Fruit fly (Drosophila melanogaster) whole organism, embryonic: ENCODE measurements around the gene CG15365.

Source experiments
- ATbp ChIP-seq: fragments of 200-800 bp; sonication (Bioruptor generic); optimal IDR thresholded peaks from 2 replicates; lab custom pipeline; 2017; ENCODE audit warnings: missing biosample characterization, mild to moderate bottlenecking, missing genetic modification characterization, missing genetic modification reagents
- Awh ChIP-seq: fragments of 200-800 bp; sonication (Bioruptor generic); IDR thresholded peaks from 2 replicates; pipeline ENCODE4, ENCODE4 v1.3.6; 2022; ENCODE audit warnings: missing biosample characterization, missing genetic modification characterization
- Bdp1 ChIP-seq: fragments of 200-800 bp; sonication (Bioruptor generic); optimal IDR thresholded peaks from 3 replicates; lab custom pipeline; 2016; ENCODE audit warnings: missing biosample characterization, missing genetic modification characterization
- CG11398 ChIP-seq: fragments of 200-800 bp; sonication (Bioruptor generic); optimal IDR thresholded peaks from 2 replicates; lab custom pipeline; 2016; ENCODE audit warnings: missing biosample characterization, missing genetic modification characterization
- CG11456 ChIP-seq: fragments of 200-800 bp; sonication (Bioruptor generic); IDR thresholded peaks from 3 replicates; pipeline ENCODE4 v1.3.6; 2022; ENCODE audit warnings: missing biosample characterization, missing genetic modification characterization
- CG15479 ChIP-seq: fragments of 200-800 bp; sonication (Bioruptor generic); optimal IDR thresholded peaks from 3 replicates; lab custom pipeline; 2019; ENCODE audit warnings: missing biosample characterization, mild to moderate bottlenecking, missing genetic modification characterization, moderate library complexity
- CG17328 ChIP-seq: fragments of 200-800 bp; sonication (Bioruptor generic); IDR thresholded peaks from 2 replicates; pipeline ENCODE4 v1.3.6; 2022; ENCODE audit warnings: missing biosample characterization, missing genetic modification characterization
- CG17385 ChIP-seq: fragments of 200-800 bp; sonication (Bioruptor generic); optimal IDR thresholded peaks from 3 replicates; lab custom pipeline; 2018; ENCODE audit warnings: missing biosample characterization, mild to moderate bottlenecking, missing genetic modification characterization
- CG18011 ChIP-seq: fragments of 200-800 bp; sonication (Bioruptor generic); optimal IDR thresholded peaks from 2 replicates; lab custom pipeline; 2017; ENCODE audit warnings: missing biosample characterization, missing genetic modification characterization, mild to moderate bottlenecking, moderate library complexity, missing genotype
- CG2120 ChIP-seq: fragments of 200-800 bp; sonication (Bioruptor generic); optimal IDR thresholded peaks from 3 replicates; lab custom pipeline; 2016; ENCODE audit warnings: missing biosample characterization, missing genetic modification characterization
- CG31365 ChIP-seq: fragments of 200-800 bp; sonication (Bioruptor generic); optimal IDR thresholded peaks from 2 replicates; lab custom pipeline; 2018; ENCODE audit warnings: missing biosample characterization, mild to moderate bottlenecking, missing genetic modification characterization
- Drgx ChIP-seq: fragments of 200-800 bp; sonication (Bioruptor generic); IDR thresholded peaks from 2 replicates; pipeline ENCODE4 v1.3.6; 2022; ENCODE audit warnings: missing biosample characterization, missing genetic modification characterization
- Eip74EF ChIP-seq, 2 experiments: fragments of 200-800 bp in 1 of 2; fragments of >200 bp in 1 of 2; sonication (Bioruptor generic) in 1 of 2; optimal IDR thresholded peaks; 2 replicates each; lab custom pipeline; 2017 to 2019; ENCODE audit warnings: missing biosample characterization in 2 of 2, missing genetic modification characterization in 2 of 2, mild to moderate bottlenecking in 1 of 2, moderate library complexity in 1 of 2
- HLH3B ChIP-seq: fragments of 200-800 bp; sonication (Bioruptor generic); IDR thresholded peaks from 2 replicates; pipeline ENCODE4 v1.3.6; 2022; ENCODE audit warnings: missing biosample characterization, missing genetic modification characterization
- HLHmδ ChIP-seq: fragments of 200-800 bp; sonication (Bioruptor generic); optimal IDR thresholded peaks from 2 replicates; lab custom pipeline; 2018; ENCODE audit warnings: missing biosample characterization, mild to moderate bottlenecking, missing genetic modification characterization, moderate library complexity
- Med ChIP-seq: fragments of 200-800 bp; sonication (Bioruptor generic); peaks from one replicate; lab custom pipeline; 2016; ENCODE audit warnings: missing biosample characterization, missing genetic modification characterization, mild to moderate bottlenecking, inconsistent platforms, moderate library complexity
- Nf-YB ChIP-seq: fragments of 200-800 bp; sonication (Bioruptor generic); optimal IDR thresholded peaks from 3 replicates; lab custom pipeline; 2019; ENCODE audit warnings: missing biosample characterization, mild to moderate bottlenecking, missing genetic modification characterization, moderate library complexity
- Pdp1 ChIP-seq, 2 experiments: fragments of 200-800 bp; sonication (Bioruptor generic); optimal IDR thresholded peaks; 3 replicates each; lab custom pipeline; 2016; ENCODE audit warnings: missing biosample characterization in 2 of 2, missing genetic modification characterization in 2 of 2, mild to moderate bottlenecking in 1 of 2, moderate library complexity in 1 of 2
- Sry-β ChIP-seq: fragments of 200-800 bp; sonication (Bioruptor generic); optimal IDR thresholded peaks from 2 replicates; lab custom pipeline; 2018; ENCODE audit warnings: missing biosample characterization, mild to moderate bottlenecking, missing genetic modification characterization, moderate library complexity
- Sry-δ ChIP-seq: fragments of 200-800 bp; sonication (Bioruptor generic); optimal IDR thresholded peaks from 2 replicates; lab custom pipeline; 2016; ENCODE audit warnings: missing biosample characterization, missing genetic modification characterization
- Ssrp ChIP-seq: fragments of 200-800 bp; sonication (Bioruptor generic); optimal IDR thresholded peaks from 2 replicates; lab custom pipeline; 2018; ENCODE audit warnings: missing biosample characterization, mild to moderate bottlenecking, missing genetic modification characterization, moderate library complexity
- abd-A ChIP-seq: fragments of 200-800 bp; sonication (Bioruptor generic); optimal IDR thresholded peaks from 3 replicates; lab custom pipeline; 2019; ENCODE audit warnings: missing biosample characterization, mild to moderate bottlenecking, missing genetic modification characterization, moderate library complexity
- al ChIP-seq: fragments of 200-800 bp; sonication (Bioruptor generic); IDR thresholded peaks from 2 replicates; pipeline ENCODE4 v1.3.6; 2022; ENCODE audit warnings: missing biosample characterization, missing genetic modification characterization
- ap ChIP-seq: fragments of 200-800 bp; sonication (Bioruptor generic); IDR thresholded peaks from 2 replicates; pipeline ENCODE4 v1.3.6; 2022; ENCODE audit warnings: missing biosample characterization, missing genetic modification characterization
- crol ChIP-seq: fragments of 200-800 bp; sonication (Bioruptor generic); IDR thresholded peaks from 2 replicates; pipeline ENCODE4 v1.3.6; 2022; ENCODE audit warnings: missing biosample characterization, missing genetic modification characterization
- cwo ChIP-seq: fragments of 200-800 bp; sonication (Bioruptor generic); optimal IDR thresholded peaks from 3 replicates; lab custom pipeline; 2017; ENCODE audit warnings: missing biosample characterization, missing genetic modification characterization, mild to moderate bottlenecking, moderate library complexity, missing genetic modification reagents
- dmrt11E ChIP-seq: fragments of 200-800 bp; sonication (Bioruptor generic); optimal IDR thresholded peaks from 3 replicates; lab custom pipeline; 2018; ENCODE audit warnings: missing biosample characterization, mild to moderate bottlenecking, missing genetic modification characterization, moderate library complexity
- gem ChIP-seq: fragments of 200-800 bp; sonication (Bioruptor generic); optimal IDR thresholded peaks from 2 replicates; lab custom pipeline; 2019; ENCODE audit warnings: missing biosample characterization, mild to moderate bottlenecking, missing genetic modification characterization, moderate library complexity
- grau ChIP-seq: fragments of 200-800 bp; optimal IDR thresholded peaks from 3 replicates; lab custom pipeline; 2019; ENCODE audit warnings: missing biosample characterization, mild to moderate bottlenecking, missing genetic modification characterization, moderate library complexity
- grn ChIP-seq: fragments of 200-800 bp; sonication (Bioruptor generic); optimal IDR thresholded peaks from 3 replicates; lab custom pipeline; 2017; ENCODE audit warnings: missing biosample characterization, missing genetic modification characterization
- kni ChIP-seq: fragments of 200-800 bp; sonication (Bioruptor generic); optimal IDR thresholded peaks from 3 replicates; lab custom pipeline; 2017; ENCODE audit warnings: mild to moderate bottlenecking, missing biosample characterization, missing genetic modification reagents, missing genetic modification characterization
- org-1 ChIP-seq: fragments of 200-800 bp; sonication (Bioruptor generic); optimal IDR thresholded peaks from 2 replicates; lab custom pipeline; 2017; ENCODE audit warnings: missing biosample characterization, missing genetic modification characterization
- pros ChIP-seq: fragments of 200-800 bp; sonication (Bioruptor generic); optimal IDR thresholded peaks from 3 replicates; lab custom pipeline; 2019; ENCODE audit warnings: missing biosample characterization, mild to moderate bottlenecking, missing genetic modification characterization, moderate library complexity
- row ChIP-seq: fragments of 200-800 bp; sonication (Bioruptor generic); IDR thresholded peaks from 3 replicates; pipeline ENCODE4 v1.3.6; 2022; ENCODE audit warnings: missing biosample characterization, missing genetic modification characterization
- sd ChIP-seq: fragments of 200-800 bp; sonication (Bioruptor generic); optimal IDR thresholded peaks from 3 replicates; lab custom pipeline; 2018; ENCODE audit warnings: missing biosample characterization, mild to moderate bottlenecking, missing genetic modification characterization, moderate library complexity
- sens ChIP-seq: fragments of 200-800 bp; sonication (Bioruptor generic); peaks from one replicate; lab custom pipeline; 2016; ENCODE audit warnings: missing biosample characterization, missing genetic modification characterization
- seq ChIP-seq: fragments of 200-800 bp; sonication (Bioruptor generic); IDR thresholded peaks from 2 replicates; pipeline ENCODE4 v1.3.6; 2022; ENCODE audit warnings: missing biosample characterization, missing genetic modification characterization
- sqz ChIP-seq: fragments of 200-800 bp; sonication (Bioruptor generic); optimal IDR thresholded peaks from 3 replicates; lab custom pipeline; 2018; ENCODE audit warnings: missing biosample characterization, mild to moderate bottlenecking, missing genetic modification characterization
- zf30C ChIP-seq: fragments of 200-800 bp; sonication (Bioruptor generic); optimal IDR thresholded peaks from 3 replicates; lab custom pipeline; 2018; ENCODE audit warnings: missing biosample characterization, mild to moderate bottlenecking, missing genetic modification characterization

The CG15365 gene

dm6 chrX:9046383-9046941 lies 21.3 kb downstream of the CG15365 start:
- TF ChIP-seq crol (GFP tag; lab: Robert Waterston, UW) (peak; percentile 39; the same call in 1 of the 2 replicates), ATbp (no peak), CG31365 (tag; lab: Kevin White, UChicago) (peak; percentile 90), dmrt11E (tag; lab: Kevin White, UChicago) (peak; percentile 4), al (GFP tag; lab: Robert Waterston, UW) (no peak), Awh (GFP tag; lab: Robert Waterston, UW) (peak; percentile 12; the same call in 1 of the 2 replicates), sens (peak; percentile 87), Sry-β (GFP tag; lab: Kevin White, UChicago) (no peak), HLHmδ (GFP tag; lab: Kevin White, UChicago) (no peak), Eip74EF (GFP tag; optimal IDR thresholded peaks at IDR 0.05; lab: Kevin White, UChicago) (peak in 1 of 2 experiments; percentile 71), zf30C (GFP tag; lab: Kevin White, UChicago) (peak; percentile 25), cwo (no peak), Bdp1 (no peak), gem (tag; lab: Kevin White, UChicago) (peak; percentile 23)

DNA sequence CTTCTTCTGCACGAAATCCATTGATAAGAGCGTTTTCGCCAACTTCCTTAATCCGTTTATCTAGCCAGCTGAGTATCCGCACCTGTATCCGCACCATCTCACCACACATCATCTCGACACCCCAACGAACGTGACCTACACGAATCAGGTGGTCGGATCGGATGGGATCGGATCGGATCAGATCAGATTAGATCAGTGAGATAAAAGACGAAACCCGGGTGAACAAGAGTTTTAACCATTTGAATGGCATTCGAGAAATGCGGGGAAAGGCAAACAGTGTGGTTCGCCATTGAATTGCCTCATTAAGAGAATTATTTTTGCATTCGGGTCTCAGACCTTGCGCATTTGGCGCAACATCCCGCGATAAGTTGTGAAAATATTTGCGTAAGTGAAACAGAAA lies 22.9 kb downstream of the CG15365 start:
- TF ChIP-seq ap (GFP tag; lab: Robert Waterston, UW) = no peak
- TF ChIP-seq CG15479 = peak; percentile 61
- TF ChIP-seq grn (GFP tag; lab: Kevin White, UChicago) = peak; percentile 79

- TF ChIP-seq sens = peak; percentile 69
- TF ChIP-seq CG11398 (GFP tag; lab: Kevin White, UChicago) = no peak
- no peak for TF ChIP-seq HLH3B (GFP tag; lab: Robert Waterston, UW)
- TF ChIP-seq abd-A (tag; lab: Kevin White, UChicago) = peak; percentile 15
- TF ChIP-seq Ssrp (tag; lab: Kevin White, UChicago) = no peak
- TF ChIP-seq CG11456 (GFP tag; lab: Robert Waterston, UW) = 0 out of 3 replicates have a peak, but pooled peaks have one; percentile 33
- TF ChIP-seq org-1 = no peak
- TF ChIP-seq CG17385 (GFP tag; lab: Kevin White, UChicago) = no peak
- TF ChIP-seq sd = peak; percentile 20
- 0 out of 2 replicates have a peak, but pooled peaks have one; percentile 43 for TF ChIP-seq crol (GFP tag; lab: Robert Waterston, UW)
- TF ChIP-seq Med (GFP tag; lab: Kevin White, UChicago) = peak; percentile 53
- no peak for TF ChIP-seq seq (GFP tag; lab: Robert Waterston, UW)
- TF ChIP-seq kni (GFP tag; lab: Kevin White, UChicago) = peak; percentile 7
- TF ChIP-seq Pdp1 (GFP tag; optimal IDR thresholded peaks at IDR 0.05; lab: Kevin White, UChicago) = peak in 1 of 2 experiments; percentile 11
- no peak for TF ChIP-seq CG17328 (GFP tag; lab: Robert Waterston, UW)
- TF ChIP-seq grau (tag; lab: Kevin White, UChicago) = peak; percentile 79
- TF ChIP-seq Sry-δ (GFP tag; lab: Kevin White, UChicago) = no peak
- TF ChIP-seq Nf-YB (GFP tag; lab: Kevin White, UChicago) = no peak
- TF ChIP-seq sqz (GFP tag; lab: Kevin White, UChicago) = peak; percentile 43
- 0 out of 3 replicates have a peak, but pooled peaks have one; percentile 13 for TF ChIP-seq row (GFP tag; lab: Robert Waterston, UW)
- peak; percentile 59 for TF ChIP-seq Drgx (GFP tag; lab: Robert Waterston, UW)
- TF ChIP-seq gem (tag; lab: Kevin White, UChicago) = peak; percentile 18
- TF ChIP-seq CG18011 (GFP tag; lab: Kevin White, UChicago) = peak; percentile 89
- peak; percentile 28 for TF ChIP-seq pros (GFP tag; lab: Kevin White, UChicago)
- no peak for TF ChIP-seq CG2120
Observed at dm6 chrX:9043711-9044505, 23.9 kb downstream of the CG15365 start.
